Worm (Caenorhabditis elegans) whole organism, midembryonic: ENCODE results near the gene flp-23.

Source experiments
- T22C8.4 ChIP-seq: fragments of 200-800 bp; sonication (Bioruptor generic); IDR thresholded peaks from 2 replicates; pipeline ENCODE4 v1.3.6; 2022; ENCODE audit warnings: missing genetic modification characterization, missing compliant biosample characterization
- med-1 ChIP-seq: sonication (generic microtip); optimal IDR thresholded peaks from 2 replicates; lab custom pipeline; 2017; ENCODE audit warnings: missing genetic modification characterization, mild to moderate bottlenecking, missing compliant biosample characterization, antibody characterized with exemption, missing genetic modification reagents; ENCODE audit not compliant: insufficient read depth
- tab-1 ChIP-seq: fragments of 200-800 bp; sonication (Bioruptor generic); IDR thresholded peaks from 2 replicates; pipeline ENCODE4 v1.3.6; 2022; ENCODE audit warnings: missing genetic modification characterization, missing compliant biosample characterization
- ztf-29 ChIP-seq: fragments of 200-800 bp; sonication (Bioruptor generic); IDR thresholded peaks from 2 replicates; pipeline ENCODE4 v1.3.6; 2022; ENCODE audit warnings: missing genetic modification reagents, missing genetic modification characterization, missing compliant biosample characterization

DNA sequence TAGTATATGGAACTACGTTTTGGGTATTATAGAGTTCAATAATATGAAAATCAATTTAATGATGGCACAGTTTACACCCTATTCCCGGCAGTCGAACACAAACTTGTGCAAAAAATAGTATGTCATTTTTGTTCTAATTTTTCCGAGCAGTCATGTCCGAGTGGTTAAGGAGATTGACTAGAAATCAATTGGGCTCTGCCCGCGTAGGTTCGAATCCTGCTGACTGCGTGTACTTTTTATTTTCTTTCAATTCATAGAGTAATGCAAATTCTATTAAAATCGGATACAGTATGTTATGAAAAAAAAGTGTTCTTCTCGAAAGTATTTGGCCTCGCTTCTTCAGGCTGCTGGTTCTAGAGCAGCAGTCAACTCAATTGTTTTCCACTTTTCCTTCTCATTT, 4.5 kb upstream of the flp-23 start:
- TF ChIP-seq med-1, result no peak
- TF ChIP-seq ztf-29, result no peak
- TF ChIP-seq tab-1 (GFP tag; lab: Robert Waterston, UW), result no peak
- TF ChIP-seq T22C8.4 (GFP tag; lab: Robert Waterston, UW), result no peak
